Fruit fly (Drosophila melanogaster) whole organism, adult: Measurements from ENCODE around the gene beg.

Experiments
- CG12768 ChIP-seq: fragments of 200-800 bp; sonication (Bioruptor generic); optimal IDR thresholded peaks from 2 replicates; lab custom pipeline; 2017; ENCODE audit warnings: missing biosample characterization, missing genetic modification characterization, mild to moderate bottlenecking, moderate library complexity, missing genetic modification reagents
- CG1620 ChIP-seq: fragments of 200-800 bp; sonication (Bioruptor generic); optimal IDR thresholded peaks from 2 replicates; lab custom pipeline; 2016; ENCODE audit warnings: missing biosample characterization, missing genetic modification characterization
- CG7045 ChIP-seq: fragments of 200-800 bp; sonication (Bioruptor generic); optimal IDR thresholded peaks from 2 replicates; lab custom pipeline; 2017; ENCODE audit warnings: missing biosample characterization, mild to moderate bottlenecking, missing genetic modification characterization
- Hr96 ChIP-seq: fragments of 200-800 bp; sonication (Bioruptor generic); optimal IDR thresholded peaks from 2 replicates; lab custom pipeline; 2016; ENCODE audit warnings: missing biosample characterization, missing genetic modification characterization
- ovo ChIP-seq: fragments of 200-800 bp; sonication (Bioruptor generic); optimal IDR thresholded peaks from 2 replicates; lab custom pipeline; 2016; ENCODE audit warnings: missing biosample characterization, missing genetic modification characterization
- pad ChIP-seq: fragments of 200-800 bp; sonication (Bioruptor generic); optimal IDR thresholded peaks from 3 replicates; lab custom pipeline; 2017; ENCODE audit warnings: missing biosample characterization, missing genetic modification characterization, mild to moderate bottlenecking, moderate library complexity, missing genetic modification reagents
- tj ChIP-seq: fragments of 200-800 bp; sonication (Bioruptor generic); optimal IDR thresholded peaks from 3 replicates; lab custom pipeline; 2017; ENCODE audit warnings: missing biosample characterization, mild to moderate bottlenecking, missing genetic modification characterization, moderate library complexity

dm6 chr3L:16989169-16989568 lies 46.3 kb upstream of the beg start:
- TF ChIP-seq ovo (GFP tag; lab: Kevin White, UChicago), result no peak
- TF ChIP-seq CG7045 (GFP tag; lab: Kevin White, UChicago), result no peak
- TF ChIP-seq Hr96 (GFP tag; lab: Kevin White, UChicago), result no peak
- no peak for TF ChIP-seq pad (GFP tag; lab: Kevin White, UChicago)
- no peak for TF ChIP-seq CG1620 (GFP tag; lab: Kevin White, UChicago)
- no peak for TF ChIP-seq CG12768 (GFP tag; lab: Kevin White, UChicago)
- TF ChIP-seq tj, result no peak
